Fruit fly (Drosophila melanogaster): ENCODE results near the gene MED20.
A peak's percentile ranks its signal among the peaks of the same experiment; 100 is the strongest.

The MED20 gene

DNA sequence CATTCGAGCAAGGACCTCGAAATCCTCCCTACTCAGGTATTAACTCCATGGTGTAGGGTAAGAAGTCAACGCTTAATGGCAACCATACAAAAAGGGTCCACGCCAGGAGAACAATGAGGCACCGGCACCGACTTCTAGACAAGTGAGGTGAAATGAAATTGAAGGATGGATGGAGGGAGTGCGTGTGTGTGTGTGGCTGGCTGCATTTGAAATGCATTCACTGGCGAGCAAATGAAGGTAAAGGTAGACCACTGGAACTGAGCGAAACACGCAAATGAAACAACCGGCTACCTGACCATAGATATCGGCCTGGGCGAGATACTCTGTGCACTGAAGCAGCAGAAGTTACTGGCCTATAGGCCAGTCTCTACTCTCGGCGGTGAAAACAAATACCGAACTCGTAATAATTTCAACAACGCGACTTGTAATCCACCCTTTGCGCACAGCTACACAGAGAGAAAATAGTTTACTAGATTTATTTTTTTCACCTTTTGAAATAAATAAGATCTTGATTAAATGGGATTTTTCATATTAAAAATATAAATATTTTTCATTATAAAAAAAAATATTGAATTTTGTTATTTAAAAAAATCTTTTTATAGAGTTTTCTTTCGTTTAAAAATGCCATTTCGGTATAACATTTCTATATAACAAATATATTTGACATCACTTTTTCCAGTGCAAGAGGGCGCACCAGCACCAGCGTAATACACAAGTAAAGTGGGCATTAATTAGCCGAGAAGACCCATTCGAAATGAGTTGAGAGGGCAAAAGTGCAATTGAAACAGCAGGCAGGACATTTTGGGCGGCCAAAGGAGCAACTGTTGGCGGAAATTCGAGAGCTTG is 9.2 kb upstream of the MED20 start (continued):
- TF ChIP-seq scrt (GFP tag; optimal IDR thresholded peaks at IDR 0.05) (no peak), sens-2 (GFP tag; IDR thresholded peaks at IDR 0.05) (no peak; the same call in 1 of the 2 replicates), CG15514 (GFP tag; optimal IDR thresholded peaks at IDR 0.05) (no peak), hth (optimal IDR thresholded peaks at IDR 0.05) (no peak), HLH3B (GFP tag; IDR thresholded peaks at IDR 0.05) (peak; percentile 90; the same call in 1 of the 2 replicates), stc (GFP tag; IDR thresholded peaks at IDR 0.05) (peak; percentile 31; the same call in 1 of the 2 replicates), fru (optimal IDR thresholded peaks at IDR 0.05) (no peak), Atf6 (GFP tag; IDR thresholded peaks at IDR 0.05) (peak; percentile 55; the same call in 1 of the 2 replicates), Sox102F (GFP tag; optimal IDR thresholded peaks at IDR 0.05) (peak; percentile 89), CG6654 (GFP tag; optimal IDR thresholded peaks at IDR 0.05) (no peak), Nf-YA (GFP tag; IDR thresholded peaks at IDR 0.05) (peak; percentile 59), vfl (GFP tag; optimal IDR thresholded peaks at IDR 0.05) (peak; percentile 60), Xrp1 (GFP tag; IDR thresholded peaks at IDR 0.05) (peak; percentile 81), CG8359 (GFP tag; optimal IDR thresholded peaks at IDR 0.05; ENCODE audit: borderline replicate concordance) (peak; percentile 64), trem (tag; optimal IDR thresholded peaks at IDR 0.05) (peak; percentile 67), BEAF-32 (GFP tag; optimal IDR thresholded peaks at IDR 0.05) (no peak), CG11247 (GFP tag; IDR thresholded peaks at IDR 0.05) (peak; percentile 68), CG10462 (GFP tag; optimal IDR thresholded peaks at IDR 0.05) (peak; percentile 80), fu2 (GFP tag; optimal IDR thresholded peaks at IDR 0.05) (no peak), Oli (tag; optimal IDR thresholded peaks at IDR 0.05) (peak; percentile 87), lola (GFP tag; optimal IDR thresholded peaks at IDR 0.05) (peak in 1 of 3 experiments; percentile 91), Atf3 (GFP tag; optimal IDR thresholded peaks at IDR 0.05) (peak; percentile 51), Dp (GFP tag; optimal IDR thresholded peaks at IDR 0.05) (no peak), Sox100B (GFP tag; optimal IDR thresholded peaks at IDR 0.05) (peak; percentile 88), lab (GFP tag; optimal IDR thresholded peaks at IDR 0.05) (no peak), CG34376 (GFP tag; optimal IDR thresholded peaks at IDR 0.05) (no peak), CG9817 (tag; optimal IDR thresholded peaks at IDR 0.05) (peak; percentile 59), hbn (GFP tag; IDR thresholded peaks at IDR 0.05; ENCODE audit: partially characterized antibody) (no peak), gsb (GFP tag; IDR thresholded peaks at IDR 0.05) (no peak), Deaf1 (tag; optimal IDR thresholded peaks at IDR 0.05) (no peak), Aef1 (GFP tag; IDR thresholded peaks at IDR 0.05) (no peak), CG7839 (tag; optimal IDR thresholded peaks at IDR 0.05) (peak; percentile 84), amos (GFP tag; IDR thresholded peaks at IDR 0.05; ENCODE audit: partially characterized antibody) (no peak), CG30431 (GFP tag; optimal IDR thresholded peaks at IDR 0.05) (peak; percentile 81), NfI (GFP tag; optimal IDR thresholded peaks at IDR 0.05) (peak; percentile 54), CG32767 (GFP tag; IDR thresholded peaks at IDR 0.05) (peak; percentile 92), CG4854 (GFP tag; optimal IDR thresholded peaks at IDR 0.05) (no peak), CG13624 (GFP tag; optimal IDR thresholded peaks at IDR 0.05) (no peak), PHDP (tag; optimal IDR thresholded peaks at IDR 0.05) (peak; percentile 84), sug (tag; optimal IDR thresholded peaks at IDR 0.05) (no peak), CG11696 (GFP tag; IDR thresholded peaks at IDR 0.05) (no peak), CG7556 (GFP tag; optimal IDR thresholded peaks at IDR 0.05) (peak; percentile 93), Vsx1 (GFP tag; optimal IDR thresholded peaks at IDR 0.05) (peak; percentile 72), oc (tag; optimal IDR thresholded peaks at IDR 0.05) (peak; percentile 82), so (GFP tag; IDR thresholded peaks at IDR 0.05) (peak; percentile 89; the same call in 2 of the 3 replicates), CG3407 (GFP tag; optimal IDR thresholded peaks at IDR 0.05) (peak; percentile 80), chm (GFP tag; IDR thresholded peaks at IDR 0.05) (0 out of 2 replicates have a peak, but pooled peaks have one; percentile 5), CG31388 (GFP tag; optimal IDR thresholded peaks at IDR 0.05) (no peak), CG4328 (GFP tag; optimal IDR thresholded peaks at IDR 0.05) (peak; percentile 48)

Measured in whole organism, embryonic.